Fruit fly (Drosophila melanogaster): ENCODE results near the gene Bili.

dm6 chr3R:25174244-25174643, 43.1 kb downstream of the Bili start:
- TF ChIP-seq Ets21C (GFP tag; optimal IDR thresholded peaks at IDR 0.05) (peak; percentile 63), Hr4 (GFP tag; optimal IDR thresholded peaks at IDR 0.05) (no peak), Lpt (GFP tag; optimal IDR thresholded peaks at IDR 0.05) (no peak), Hr39 (GFP tag; optimal IDR thresholded peaks at IDR 0.05) (peak; percentile 68), CG11902 (GFP tag; optimal IDR thresholded peaks at IDR 0.05) (peak; percentile 48), CG1621 (tag; optimal IDR thresholded peaks at IDR 0.05) (peak; percentile 33), CG4318 (GFP tag; optimal IDR thresholded peaks at IDR 0.05) (no peak), Blimp-1 (GFP tag; optimal IDR thresholded peaks at IDR 0.05) (peak; percentile 9), OdsH (GFP tag; optimal IDR thresholded peaks at IDR 0.05) (peak; percentile 47)

Measured in whole organism, prepupa.